Fruit fly (Drosophila melanogaster): ENCODE results near the gene CG46460.

The CG46460 gene

DNA sequence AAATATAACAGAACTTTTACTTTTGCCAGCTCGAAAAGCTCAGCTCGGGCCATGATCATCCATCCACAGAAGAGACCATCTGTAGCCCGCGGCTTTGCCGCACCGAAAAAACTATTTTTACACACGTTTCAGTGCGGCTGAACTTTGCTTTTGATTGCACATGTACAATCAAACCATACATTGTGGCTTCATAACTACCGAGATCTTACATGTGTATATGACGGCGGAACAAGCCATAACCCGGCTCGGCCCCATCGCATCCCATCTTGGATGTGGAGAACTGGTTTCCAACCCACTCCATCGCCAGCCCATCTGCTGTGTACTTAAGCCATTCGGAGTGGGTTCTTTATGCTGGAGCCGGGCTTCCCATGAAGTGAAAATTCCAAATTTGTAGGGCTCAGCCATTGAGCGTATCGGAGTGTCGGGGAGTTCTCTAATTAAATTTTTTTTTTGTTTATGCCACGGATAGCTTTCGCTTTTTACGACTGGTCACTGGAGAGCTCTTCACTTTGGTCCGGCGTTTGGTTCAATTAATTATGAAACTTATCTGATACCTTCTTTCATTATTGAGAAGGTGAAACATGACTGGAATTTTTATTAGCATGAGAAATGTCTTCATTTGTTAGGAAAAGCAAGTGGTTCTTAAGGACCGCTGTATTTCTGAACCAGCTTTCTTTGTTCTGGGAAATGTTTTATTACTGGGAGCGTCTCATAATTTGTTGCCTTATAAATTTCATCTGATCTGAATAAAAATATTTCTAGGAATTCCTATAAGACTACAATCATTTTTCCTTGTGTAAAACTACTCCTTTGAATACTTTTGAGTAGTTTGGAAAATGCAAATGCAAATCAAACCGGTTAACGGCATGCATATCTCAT lies 44.1 kb upstream of the CG46460 start (continued):
- no peak for TF ChIP-seq CG10669 (GFP tag; optimal IDR thresholded peaks at IDR 0.05)
- TF ChIP-seq topi (GFP tag; optimal IDR thresholded peaks at IDR 0.05), result no peak
- TF ChIP-seq CG4318 (GFP tag; optimal IDR thresholded peaks at IDR 0.05), result no peak
- TF ChIP-seq cyc (GFP tag; optimal IDR thresholded peaks at IDR 0.05), result no peak
- peak; percentile 46 for TF ChIP-seq CG3919 (GFP tag; optimal IDR thresholded peaks at IDR 0.05)
- TF ChIP-seq salr (GFP tag; optimal IDR thresholded peaks at IDR 0.05), result no peak
- TF ChIP-seq CG9139 (GFP tag; optimal IDR thresholded peaks at IDR 0.05), result no peak
- TF ChIP-seq Ets21C (GFP tag; optimal IDR thresholded peaks at IDR 0.05), result no peak
- no peak for TF ChIP-seq esn (GFP tag; optimal IDR thresholded peaks at IDR 0.05)
- TF ChIP-seq CG6163 (GFP tag; IDR thresholded peaks at IDR 0.05), result 0 out of 3 replicates have a peak, but pooled peaks have one; percentile 21
- TF ChIP-seq Eip78C (GFP tag), result peak; percentile 73
- TF ChIP-seq CG8632 (GFP tag; optimal IDR thresholded peaks at IDR 0.05), result no peak
- TF ChIP-seq pdm3 (GFP tag; optimal IDR thresholded peaks at IDR 0.05), result no peak
- TF ChIP-seq CG16779 (tag; optimal IDR thresholded peaks at IDR 0.05), result no peak
- no peak for TF ChIP-seq CG1621 (tag; optimal IDR thresholded peaks at IDR 0.05)
- TF ChIP-seq CG11294 (GFP tag; IDR thresholded peaks at IDR 0.05), result no peak
- no peak for TF ChIP-seq Hr39 (GFP tag; optimal IDR thresholded peaks at IDR 0.05)
- TF ChIP-seq Blimp-1 (GFP tag; optimal IDR thresholded peaks at IDR 0.05), result no peak
- no peak for TF ChIP-seq vri (GFP tag; optimal IDR thresholded peaks at IDR 0.05)
- TF ChIP-seq Eip93F (GFP tag; optimal IDR thresholded peaks at IDR 0.05), result no peak
- no peak for TF ChIP-seq Eip75B (GFP tag; optimal IDR thresholded peaks at IDR 0.05)
- TF ChIP-seq CG11902 (GFP tag; optimal IDR thresholded peaks at IDR 0.05), result no peak
- TF ChIP-seq acj6 (GFP tag; optimal IDR thresholded peaks at IDR 0.05), result no peak
- TF ChIP-seq Met (GFP tag; optimal IDR thresholded peaks at IDR 0.05), result no peak
- peak; percentile 48 for TF ChIP-seq Sox14 (GFP tag; optimal IDR thresholded peaks at IDR 0.05)
- TF ChIP-seq CG6808 (GFP tag; optimal IDR thresholded peaks at IDR 0.05), result no peak
- no peak for TF ChIP-seq net (GFP tag; optimal IDR thresholded peaks at IDR 0.05)
- TF ChIP-seq CG8119 (GFP tag; IDR thresholded peaks at IDR 0.05), result peak; percentile 45; the same call in 2 of the 3 replicates
- TF ChIP-seq OdsH (GFP tag; optimal IDR thresholded peaks at IDR 0.05), result no peak
- no peak for TF ChIP-seq CG7368 (GFP tag; optimal IDR thresholded peaks at IDR 0.05)
- 0 out of 3 replicates have a peak, but pooled peaks have one; percentile 28 for TF ChIP-seq eg (GFP tag; IDR thresholded peaks at IDR 0.05)
- no peak for TF ChIP-seq Ets96B (tag; optimal IDR thresholded peaks at IDR 0.05)
- TF ChIP-seq CG32006 (GFP tag; optimal IDR thresholded peaks at IDR 0.05), result peak; percentile 72
- TF ChIP-seq CG15336 (GFP tag; IDR thresholded peaks at IDR 0.05), result peak; percentile 28; the same call in 1 of the 2 replicates
- peak; percentile 34 for TF ChIP-seq CG3032 (tag; optimal IDR thresholded peaks at IDR 0.05)
- TF ChIP-seq lz (GFP tag; optimal IDR thresholded peaks at IDR 0.05), result no peak
- TF ChIP-seq Sox15 (GFP tag; optimal IDR thresholded peaks at IDR 0.05), result no peak
- no peak for TF ChIP-seq CG34406 (GFP tag; optimal IDR thresholded peaks at IDR 0.05)
- TF ChIP-seq svp (GFP tag), result no peak

dm6 chr3L:4269920-4270319 lies 42.8 kb upstream of the CG46460 start:
- TF ChIP-seq ss (GFP tag; optimal IDR thresholded peaks at IDR 0.05) (peak; percentile 77), CG4318 (GFP tag; optimal IDR thresholded peaks at IDR 0.05) (peak; percentile 70), Hr38 (GFP tag; optimal IDR thresholded peaks at IDR 0.05) (no peak), CG11902 (GFP tag; optimal IDR thresholded peaks at IDR 0.05) (peak; percentile 38), Gug (GFP tag; IDR thresholded peaks at IDR 0.05) (peak; percentile 45), Hr4 (GFP tag; optimal IDR thresholded peaks at IDR 0.05) (peak; percentile 58), CG6854 (GFP tag; optimal IDR thresholded peaks at IDR 0.05) (peak; percentile 71), CG31627 (GFP tag; optimal IDR thresholded peaks at IDR 0.05) (peak; percentile 33), CG1621 (tag; optimal IDR thresholded peaks at IDR 0.05) (peak; percentile 56), CG34406 (GFP tag; optimal IDR thresholded peaks at IDR 0.05) (peak; percentile 76), fd85E (GFP tag; optimal IDR thresholded peaks at IDR 0.05) (peak; percentile 50), eg (GFP tag; IDR thresholded peaks at IDR 0.05) (peak; percentile 76), CG6808 (GFP tag; optimal IDR thresholded peaks at IDR 0.05) (peak; percentile 79), lz (GFP tag; optimal IDR thresholded peaks at IDR 0.05) (peak; percentile 48), CG11762 (GFP tag; optimal IDR thresholded peaks at IDR 0.05; ENCODE audit: insufficient read depth) (peak; percentile 62), Sox14 (GFP tag; optimal IDR thresholded peaks at IDR 0.05) (peak; percentile 30), Ets21C (GFP tag; optimal IDR thresholded peaks at IDR 0.05) (peak; percentile 12), Sox15 (GFP tag; optimal IDR thresholded peaks at IDR 0.05) (peak; percentile 37), fd59A (GFP tag; optimal IDR thresholded peaks at IDR 0.05) (peak; percentile 58), CG15336 (GFP tag; IDR thresholded peaks at IDR 0.05) (peak; percentile 89), dsx (GFP tag; optimal IDR thresholded peaks at IDR 0.05; ENCODE audit: poor library complexity, severe bottlenecking) (peak; percentile 81)
